Worm (Caenorhabditis elegans) whole organism, L4/young adult: ENCODE data around the gene fard-1.

ENCODE experiments used
- W03F9.2 ChIP-seq: fragments of 150-350 bp; optimal IDR thresholded peaks from 2 replicates; lab custom pipeline; 2014; ENCODE audit warnings: missing biosample characterization, missing genetic modification characterization
- him-1 ChIP-seq: sonication (generic microtip); optimal IDR thresholded peaks from 2 replicates; lab custom pipeline; 2016; ENCODE audit warnings: missing genotype, missing genetic modification reagents, missing genetic modification characterization, missing compliant biosample characterization

DNA sequence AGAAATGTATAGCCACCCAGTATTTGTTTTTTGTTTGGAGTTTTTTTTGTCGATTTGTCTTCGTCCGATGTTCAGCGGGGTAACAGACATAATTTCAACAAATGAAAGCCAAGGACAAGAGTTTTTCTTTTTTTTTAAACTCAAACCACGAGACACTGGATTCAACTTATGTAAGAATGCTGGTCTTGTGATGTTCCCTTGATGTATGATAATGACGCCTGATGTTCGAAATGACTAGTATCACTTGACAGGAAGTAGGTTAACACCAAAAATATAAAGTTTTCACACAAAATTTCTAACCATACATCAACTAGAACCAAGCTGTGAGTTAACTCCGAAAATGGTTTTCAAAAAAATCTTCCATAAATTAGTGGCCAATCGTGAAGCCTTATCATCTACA lies 37.1 kb downstream of the fard-1 start:
- no peak for TF ChIP-seq him-1 (tag; lab: Kevin White, UChicago)
- TF ChIP-seq W03F9.2 (tag; lab: Kevin White, UChicago): no peak
